Fruit fly (Drosophila melanogaster): ENCODE results near the gene BigH1.

BigH1 gene

dm6 chr3R:14654976-14655896 is 8.0 kb upstream of the BigH1 start (continued):
- TF ChIP-seq CG15479 (GFP tag; optimal IDR thresholded peaks at IDR 0.05) (peak; percentile 93), CG13424 (tag; optimal IDR thresholded peaks at IDR 0.05) (peak; percentile 96), Eip74EF (GFP tag; optimal IDR thresholded peaks at IDR 0.05) (peak in 1 of 2 experiments; percentile 83), Ets97D (GFP tag; optimal IDR thresholded peaks at IDR 0.05) (peak; percentile 61), CG12659 (GFP tag; optimal IDR thresholded peaks at IDR 0.05) (peak; percentile 96), dan (GFP tag; IDR thresholded peaks at IDR 0.05) (no peak; the same call in 1 of the 2 replicates), zf30C (GFP tag; optimal IDR thresholded peaks at IDR 0.05) (peak; percentile 26), mirr (GFP tag; optimal IDR thresholded peaks at IDR 0.05) (peak; percentile 93), CG8281 (tag; optimal IDR thresholded peaks at IDR 0.05) (peak; percentile 82), abd-A (tag; optimal IDR thresholded peaks at IDR 0.05) (peak; percentile 56), Rx (GFP tag; IDR thresholded peaks at IDR 0.05) (peak; percentile 92), CG9437 (GFP tag; optimal IDR thresholded peaks at IDR 0.05) (no peak), C15 (GFP tag; IDR thresholded peaks at IDR 0.05) (peak; percentile 59; the same call in 1 of the 3 replicates), Oaz (GFP tag; IDR thresholded peaks at IDR 0.05) (peak; percentile 84), Usf (GFP tag; optimal IDR thresholded peaks at IDR 0.05) (peak; percentile 86), bcd (GFP tag; optimal IDR thresholded peaks at IDR 0.05) (peak; percentile 93), Max (GFP tag; optimal IDR thresholded peaks at IDR 0.05) (peak; percentile 92), CG13624 (GFP tag; optimal IDR thresholded peaks at IDR 0.05) (peak; percentile 93), bab2 (GFP tag; optimal IDR thresholded peaks at IDR 0.05) (peak; percentile 95), CG2712 (tag; optimal IDR thresholded peaks at IDR 0.05) (peak; percentile 93), CG2116 (GFP tag; optimal IDR thresholded peaks at IDR 0.05) (peak; percentile 69), CG17361 (GFP tag; IDR thresholded peaks at IDR 0.05) (peak; percentile 89), run (tag; optimal IDR thresholded peaks at IDR 0.05) (peak; percentile 89), fd102C (GFP tag; optimal IDR thresholded peaks at IDR 0.05) (peak; percentile 43), al (GFP tag; IDR thresholded peaks at IDR 0.05) (peak; percentile 86), luna (GFP tag; optimal IDR thresholded peaks at IDR 0.05) (peak; percentile 85), Chrac-16 (GFP tag; optimal IDR thresholded peaks at IDR 0.05) (peak; percentile 93), HHEX (GFP tag; optimal IDR thresholded peaks at IDR 0.05) (peak; percentile 94), h (optimal IDR thresholded peaks at IDR 0.05) (no peak), CTCF (GFP tag; optimal IDR thresholded peaks at IDR 0.05) (peak; percentile 69), H15 (GFP tag; IDR thresholded peaks at IDR 0.05) (peak; percentile 89), Kr (GFP tag; optimal IDR thresholded peaks at IDR 0.05) (peak; percentile 62), YL-1 (GFP tag; optimal IDR thresholded peaks at IDR 0.05) (peak; percentile 98), pho (GFP tag; optimal IDR thresholded peaks at IDR 0.05) (peak; percentile 90), wdn (GFP tag; IDR thresholded peaks at IDR 0.05) (peak; percentile 91), ems (GFP tag; optimal IDR thresholded peaks at IDR 0.05) (peak; percentile 91), Oli (tag; optimal IDR thresholded peaks at IDR 0.05) (peak; percentile 95), CG11723 (GFP tag; optimal IDR thresholded peaks at IDR 0.05) (peak; percentile 90), Bteb2 (GFP tag; optimal IDR thresholded peaks at IDR 0.05) (peak; percentile 91), CG12769 (tag; optimal IDR thresholded peaks at IDR 0.05) (peak; percentile 96), Rfx (GFP tag; IDR thresholded peaks at IDR 0.05) (peak; percentile 95), Xbp1 (GFP tag; optimal IDR thresholded peaks at IDR 0.05) (peak; percentile 93), CG8478 (optimal IDR thresholded peaks at IDR 0.05) (no peak), Camta (GFP tag; optimal IDR thresholded peaks at IDR 0.05) (peak; percentile 92), CG13296 (GFP tag; optimal IDR thresholded peaks at IDR 0.05) (peak; percentile 94), CG17912 (GFP tag; optimal IDR thresholded peaks at IDR 0.05) (peak; percentile 80), dpn (GFP tag; optimal IDR thresholded peaks at IDR 0.05) (peak; percentile 87 to 95), CG4328 (GFP tag; optimal IDR thresholded peaks at IDR 0.05) (peak; percentile 93), Elba2 (GFP tag; optimal IDR thresholded peaks at IDR 0.05) (peak; percentile 33)

Measured in whole organism, embryonic.